Worm (Caenorhabditis elegans): ENCODE measurements around the gene cku-70.

Gene cku-70

DNA sequence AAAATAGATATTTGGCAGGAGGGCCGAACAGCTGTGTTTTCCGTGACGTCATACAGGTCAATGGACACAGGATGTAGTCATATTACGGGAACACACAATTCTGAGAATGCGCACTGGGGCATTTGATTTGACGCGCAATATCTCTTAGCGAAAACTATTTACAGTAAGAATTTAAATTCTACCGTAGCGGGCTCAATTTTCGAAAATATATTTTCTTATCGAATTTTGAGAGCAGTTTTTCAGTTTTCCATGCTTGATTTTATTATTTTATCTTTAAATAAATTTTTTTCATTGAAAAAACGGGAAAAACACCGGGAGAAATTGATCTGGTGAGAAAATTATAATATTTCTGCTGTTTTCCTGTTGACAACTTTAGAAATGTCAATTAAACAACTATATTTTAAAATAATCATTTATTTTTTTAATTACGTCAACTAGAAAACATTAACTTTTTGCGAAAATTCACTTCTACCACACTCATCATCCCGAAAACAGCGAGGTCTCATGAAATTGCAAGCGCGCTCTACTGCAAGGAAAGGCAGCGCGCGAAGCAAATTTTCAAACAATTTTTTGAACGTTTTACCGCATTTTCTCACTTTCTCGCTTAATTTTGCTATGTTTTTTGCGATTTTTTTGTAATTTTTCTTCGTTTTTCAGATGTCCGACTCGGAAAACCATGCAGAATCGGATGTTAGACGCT lies 12.7 kb upstream of the cku-70 start, which contains the start of the genes Y47D3A.1 and pola-1 (continued):
- TF ChIP-seq hlh-30 (tag; optimal IDR thresholded peaks at IDR 0.05; ENCODE audit: insufficient read depth) (peak; percentile 49), daf-12 (tag; optimal IDR thresholded peaks at IDR 0.05) (no peak), nhr-6 (tag; optimal IDR thresholded peaks at IDR 0.05) (peak; percentile 80), zip-2 (tag; optimal IDR thresholded peaks at IDR 0.05) (no peak), F44E2.7 (GFP tag; IDR thresholded peaks at IDR 0.05) (no peak), dpl-1 (GFP tag; optimal IDR thresholded peaks at IDR 0.05) (peak; percentile 92), lin-13 (GFP tag; optimal IDR thresholded peaks at IDR 0.05) (peak; percentile 82), pha-4 (GFP tag; IDR thresholded peaks at IDR 0.05) (peak; percentile 38; the same call in 1 of the 2 replicates), pha-4 (tag; optimal IDR thresholded peaks at IDR 0.05) (peak; percentile 57), tag-97 (GFP tag; IDR thresholded peaks at IDR 0.05) (no peak), fkh-10 (GFP tag; optimal IDR thresholded peaks at IDR 0.05) (peak; percentile 34), ZK546.5 (tag; optimal IDR thresholded peaks at IDR 0.05) (no peak), duxl-1 (tag; optimal IDR thresholded peaks at IDR 0.05; ENCODE audit: poor library complexity) (peak; percentile 66), tra-1 (GFP tag; IDR thresholded peaks at IDR 0.05) (no peak), F26F4.8 (GFP tag; conservative IDR thresholded peaks at IDR 0.05) (no peak), ztf-11 (tag; optimal IDR thresholded peaks at IDR 0.05) (no peak), nhr-76 (tag; optimal IDR thresholded peaks at IDR 0.05) (no peak), ztf-7 (tag; optimal IDR thresholded peaks at IDR 0.05) (no peak), Y105C5A.15 (GFP tag; IDR thresholded peaks at IDR 0.05) (no peak)

DNA sequence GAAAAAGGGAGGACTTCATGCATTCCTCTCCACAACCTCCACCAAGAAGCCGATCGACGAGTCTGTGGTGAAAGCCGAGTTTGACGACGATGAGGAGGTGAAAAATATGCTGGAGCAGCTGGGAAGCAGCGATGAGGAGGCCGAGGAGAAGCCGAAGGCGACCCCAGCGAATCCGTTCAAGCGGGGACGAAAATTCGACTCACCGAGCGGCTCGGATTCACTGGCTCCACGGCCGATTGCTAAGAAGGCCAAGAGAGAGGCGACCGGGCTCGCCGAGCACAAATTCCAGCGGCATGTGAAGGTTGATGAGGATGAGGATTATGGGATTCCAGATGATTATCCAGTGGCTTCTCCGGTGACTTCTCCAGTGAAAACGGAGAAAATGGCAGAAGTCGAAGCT lies 11.7 kb upstream of the cku-70 start:
- TF ChIP-seq fos-1 (tag; optimal IDR thresholded peaks at IDR 0.05) (no peak), set-16 (GFP tag; IDR thresholded peaks at IDR 0.05) (peak; percentile 89), aha-1 (tag) (peak; percentile 79), hlh-30 (tag; optimal IDR thresholded peaks at IDR 0.05; ENCODE audit: insufficient read depth) (no peak), ama-1 (optimal IDR thresholded peaks at IDR 0.05) (no peak)

DNA sequence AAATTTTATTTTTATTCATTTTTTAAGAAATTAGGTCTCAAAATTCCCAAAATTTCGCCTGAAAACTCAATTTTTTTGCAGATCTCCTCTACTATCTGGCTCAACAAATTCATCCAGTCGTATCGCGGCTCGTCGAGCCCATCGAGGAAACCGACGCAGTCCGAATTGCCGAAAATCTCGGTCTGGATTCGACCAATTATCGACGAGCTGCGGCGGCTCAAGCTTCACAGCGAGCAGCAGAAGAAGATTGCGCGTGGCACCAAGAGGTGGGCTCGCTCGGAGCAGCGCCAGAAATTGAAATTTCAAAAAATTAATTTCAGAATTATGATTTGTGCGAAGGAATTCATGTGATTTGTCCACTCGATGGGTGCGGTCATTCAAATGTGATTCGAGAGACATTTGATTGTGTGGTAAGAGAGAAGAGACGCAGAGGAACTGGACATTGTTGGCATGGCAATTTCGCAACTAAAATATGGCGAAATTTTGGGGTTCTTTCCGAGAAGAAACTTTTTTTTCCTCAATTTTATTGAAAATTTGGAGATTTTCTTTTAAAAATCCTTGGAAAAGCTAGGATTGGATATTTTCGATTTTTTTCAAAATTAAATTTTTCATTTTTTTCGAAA lies 5.3 kb upstream of the cku-70 start:
- TF ChIP-seq daf-8 (GFP tag; IDR thresholded peaks at IDR 0.05) (no peak), sdz-12 (GFP tag; optimal IDR thresholded peaks at IDR 0.05) (no peak), hif-1 (tag; optimal IDR thresholded peaks at IDR 0.05) (no peak), nhr-10 (tag; optimal IDR thresholded peaks at IDR 0.05) (no peak), ztf-11 (tag; optimal IDR thresholded peaks at IDR 0.05) (no peak), D1046.2 (GFP tag; IDR thresholded peaks at IDR 0.05) (no peak), pqm-1 (tag; optimal IDR thresholded peaks at IDR 0.05) (no peak), set-16 (GFP tag; IDR thresholded peaks at IDR 0.05) (peak; percentile 65; the same call in 1 of the 2 replicates), zip-2 (tag; optimal IDR thresholded peaks at IDR 0.05) (no peak), F37D6.2 (tag; optimal IDR thresholded peaks at IDR 0.05) (no peak), nhr-77 (tag; optimal IDR thresholded peaks at IDR 0.05) (no peak), lir-3 (tag; optimal IDR thresholded peaks at IDR 0.05) (no peak), pha-4 (GFP tag; IDR thresholded peaks at IDR 0.05) (no peak), pha-4 (tag; optimal IDR thresholded peaks at IDR 0.05) (no peak), hlh-30 (tag; optimal IDR thresholded peaks at IDR 0.05; ENCODE audit: insufficient read depth) (peak; percentile 21), unc-62 (GFP tag; optimal IDR thresholded peaks at IDR 0.05 in 1 of 2) (no peak), unc-62 (tag; optimal IDR thresholded peaks at IDR 0.05) (no peak)

DNA sequence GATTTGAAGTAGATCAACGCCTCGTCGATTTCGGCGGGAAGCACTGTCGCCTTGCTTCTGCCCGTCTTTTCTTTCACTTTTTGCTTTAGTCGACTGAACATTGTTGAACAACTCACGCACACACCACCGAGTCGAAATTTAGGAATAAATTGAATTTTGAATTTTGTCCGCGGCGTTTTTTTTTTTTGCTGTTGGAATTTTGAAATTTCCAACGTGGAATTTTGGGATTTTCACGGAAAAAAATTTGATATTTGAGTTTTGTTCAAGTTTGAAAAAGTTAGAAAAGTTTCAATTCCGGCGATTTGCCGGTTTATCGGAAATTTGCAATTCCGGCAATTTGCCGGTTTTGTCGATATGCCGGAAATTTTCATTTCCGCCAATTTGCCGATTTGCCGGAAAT lies 2.5 kb downstream of the cku-70 start, which contains the start of gene Y47D3A.31:
Gene Y47D3A.31, minus strand, starts transcription at position 101 of the 400 bp plus-strand sequence.
- no peak for TF ChIP-seq unc-39 (tag; optimal IDR thresholded peaks at IDR 0.05)
- TF ChIP-seq ZK546.5 (tag; optimal IDR thresholded peaks at IDR 0.05), result no peak
- no peak for TF ChIP-seq set-16 (GFP tag; IDR thresholded peaks at IDR 0.05)
- TF ChIP-seq spr-1 (tag; optimal IDR thresholded peaks at IDR 0.05), result no peak
- TF ChIP-seq zip-2 (tag; optimal IDR thresholded peaks at IDR 0.05), result no peak
- TF ChIP-seq nhr-77 (tag; optimal IDR thresholded peaks at IDR 0.05), result no peak
- no peak for TF ChIP-seq nhr-11 (tag; optimal IDR thresholded peaks at IDR 0.05)
- no peak for TF ChIP-seq dmd-6 (GFP tag; IDR thresholded peaks at IDR 0.05)
- no peak for TF ChIP-seq ceh-28 (tag; optimal IDR thresholded peaks at IDR 0.05)
- TF ChIP-seq ctbp-1 (GFP tag; IDR thresholded peaks at IDR 0.05), result no peak
- TF ChIP-seq mep-1 (tag; optimal IDR thresholded peaks at IDR 0.05), result no peak
- TF ChIP-seq nhr-25 (tag; optimal IDR thresholded peaks at IDR 0.05; ENCODE audit: borderline replicate concordance, insufficient read depth), result no peak
- TF ChIP-seq nhr-28 (tag; optimal IDR thresholded peaks at IDR 0.05), result no peak
- no peak for TF ChIP-seq Y105C5A.15 (GFP tag; IDR thresholded peaks at IDR 0.05)
- TF ChIP-seq skn-1 (tag; optimal IDR thresholded peaks at IDR 0.05), result no peak
- TF ChIP-seq F49E8.2 (tag; optimal IDR thresholded peaks at IDR 0.05; ENCODE audit: borderline replicate concordance), result no peak
